Fruit fly (Drosophila melanogaster) Kc167 (cell line): ENCODE measurements around the gene CG5326.

ENCODE experiments used
- Myc ChIP-seq: fragments of >200 bp; optimal IDR thresholded peaks from 2 replicates; lab custom pipeline; 2017; ENCODE audit warnings: missing external identifiers
- Sin3A ChIP-seq: fragments of >200 bp; optimal IDR thresholded peaks from 2 replicates; lab custom pipeline; 2018; ENCODE audit warnings: missing external identifiers
- h ChIP-seq: fragments of >200 bp; optimal IDR thresholded peaks from 3 replicates; lab custom pipeline; 2018; ENCODE audit warnings: missing external identifiers
- insv ChIP-seq: fragments of >200 bp; optimal IDR thresholded peaks from 3 replicates; lab custom pipeline; 2018; ENCODE audit warnings: missing external identifiers
- psq ChIP-seq: fragments of >200 bp; optimal IDR thresholded peaks from 2 replicates; lab custom pipeline; 2017; ENCODE audit warnings: missing external identifiers
- ttk ChIP-seq: sonication (Bioruptor generic); optimal IDR thresholded peaks from 2 replicates; lab custom pipeline; 2017; ENCODE audit warnings: missing external identifiers

DNA sequence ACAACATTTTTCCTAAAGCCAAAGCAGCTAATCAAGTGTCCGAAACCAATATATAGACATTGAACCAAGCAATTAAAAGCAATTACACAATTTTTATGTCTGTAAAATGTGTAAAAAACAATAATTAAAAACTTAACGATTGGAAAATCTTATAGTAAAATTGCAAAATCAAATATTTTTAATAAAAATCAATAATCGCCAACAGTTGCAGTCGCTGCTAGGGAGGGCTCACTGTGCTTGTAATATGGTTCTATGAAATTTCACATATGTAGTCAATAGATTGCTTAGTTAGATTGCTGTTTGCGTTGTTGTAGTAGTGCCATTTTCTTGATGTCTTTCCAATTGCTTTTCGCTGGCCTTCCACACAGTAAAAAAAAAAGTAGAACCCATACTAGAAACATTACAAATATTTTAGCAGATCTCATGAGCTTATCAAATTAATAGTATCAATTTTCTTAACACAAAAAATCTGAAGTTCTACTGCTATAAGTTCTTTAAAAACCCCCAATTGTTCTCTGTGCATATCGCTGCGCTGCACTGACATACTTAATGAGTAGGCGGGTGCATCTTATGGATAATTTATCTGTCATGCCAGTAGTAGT is 36.5 kb upstream of the CG5326 start:
- TF ChIP-seq insv (no peak), h (lab: Kevin White, UChicago) (no peak), Sin3A (lab: Kevin White, UChicago) (no peak), psq (lab: Kevin White, UChicago) (no peak), ttk (lab: Kevin White, UChicago) (no peak), Myc (lab: Kevin White, UChicago) (no peak)
